Worm (Caenorhabditis elegans) whole organism, L2 larva: ENCODE results near the gene K04C2.7.
A peak's percentile ranks its signal among the peaks of the same experiment; 100 is the strongest.

ENCODE experiments used
- C34F6.9 ChIP-seq: fragments of 150-350 bp; optimal IDR thresholded peaks from 2 replicates; lab custom pipeline; 2014; ENCODE audit warnings: missing biosample characterization, missing genetic modification characterization
- F13H6.1 ChIP-seq: sonication (generic microtip); optimal IDR thresholded peaks from 2 replicates; lab custom pipeline; 2016; ENCODE audit warnings: missing genetic modification characterization, missing compliant biosample characterization
- alr-1 ChIP-seq: fragments of 150-350 bp; optimal IDR thresholded peaks from 2 replicates; lab custom pipeline; 2014; ENCODE audit warnings: missing biosample characterization, missing genetic modification characterization
- ama-1 ChIP-seq: fragments of 150-350 bp; optimal IDR thresholded peaks from 2 replicates; lab custom pipeline; 2018; ENCODE audit warnings: inconsistent platforms
- blmp-1 ChIP-seq: sonication (generic microtip); optimal IDR thresholded peaks from 2 replicates; lab custom pipeline; 2017; ENCODE audit warnings: missing genetic modification characterization, mild to moderate bottlenecking, missing compliant biosample characterization, antibody characterized with exemption, moderate library complexity; ENCODE audit not compliant: insufficient read depth
- ceh-16 ChIP-seq: fragments of 150-350 bp; optimal IDR thresholded peaks from 2 replicates; lab custom pipeline; 2014; ENCODE audit warnings: missing biosample characterization, missing genetic modification characterization
- crh-2 ChIP-seq: sonication (generic microtip); optimal IDR thresholded peaks from 2 replicates; lab custom pipeline; 2017; ENCODE audit warnings: missing biosample characterization, missing genetic modification characterization
- elt-1 ChIP-seq: fragments of 150-350 bp; optimal IDR thresholded peaks from 2 replicates; lab custom pipeline; 2014; ENCODE audit warnings: missing biosample characterization, missing genetic modification characterization
- fos-1 ChIP-seq: fragments of 150-350 bp; optimal IDR thresholded peaks from 2 replicates; lab custom pipeline; 2014; ENCODE audit warnings: missing biosample characterization, missing genetic modification characterization
- gmeb-1 ChIP-seq: fragments of 150-350 bp; optimal IDR thresholded peaks from 2 replicates; lab custom pipeline; 2014; ENCODE audit warnings: missing biosample characterization, missing genetic modification characterization
- lin-11 ChIP-seq: fragments of 150-350 bp; sonication (generic microtip); optimal IDR thresholded peaks from 2 replicates; lab custom pipeline; 2014; ENCODE audit warnings: missing biosample characterization, missing genetic modification characterization, inconsistent platforms, mixed read lengths
- lin-39 ChIP-seq: fragments of 150-350 bp; optimal IDR thresholded peaks from 2 replicates; lab custom pipeline; 2014; ENCODE audit warnings: missing biosample characterization, missing genetic modification reagents, missing genetic modification characterization
- lsy-2 ChIP-seq, 2 experiments: fragments of 150-350 bp in 1 of 2; sonication (generic microtip) in 1 of 2; optimal IDR thresholded peaks; 2 replicates each; lab custom pipeline; 2014 to 2017; ENCODE audit warnings: missing biosample characterization in 2 of 2, missing genetic modification characterization in 2 of 2
- mbf-1 ChIP-seq: sonication (generic microtip); optimal IDR thresholded peaks from 2 replicates; lab custom pipeline; 2017; ENCODE audit warnings: missing biosample characterization, missing genetic modification characterization
- mdl-1 ChIP-seq, 2 experiments: fragments of 150-350 bp in 1 of 2; sonication (generic microtip) in 1 of 2; optimal IDR thresholded peaks; 2 replicates each; lab custom pipeline; 2017; ENCODE audit warnings: missing biosample characterization in 2 of 2, missing genetic modification characterization in 2 of 2
- nhr-12 ChIP-seq: fragments of 150-350 bp; optimal IDR thresholded peaks from 2 replicates; lab custom pipeline; 2014; ENCODE audit warnings: missing biosample characterization, missing genetic modification characterization
- nhr-129 ChIP-seq: fragments of 150-350 bp; optimal IDR thresholded peaks from 2 replicates; lab custom pipeline; 2014; ENCODE audit warnings: missing biosample characterization, missing genetic modification characterization
- nhr-21 ChIP-seq: fragments of 150-350 bp; optimal IDR thresholded peaks from 2 replicates; lab custom pipeline; 2014; ENCODE audit warnings: missing biosample characterization, missing genetic modification characterization
- nhr-23 ChIP-seq: fragments of 150-350 bp; optimal IDR thresholded peaks from 2 replicates; lab custom pipeline; 2014; ENCODE audit warnings: missing biosample characterization, missing genetic modification reagents, missing genetic modification characterization
- nhr-237 ChIP-seq: fragments of 150-350 bp; optimal IDR thresholded peaks from 2 replicates; lab custom pipeline; 2014; ENCODE audit warnings: missing biosample characterization, missing genetic modification characterization
- nhr-25 ChIP-seq: fragments of 150-350 bp; sonication (generic microtip); optimal IDR thresholded peaks from 3 replicates; lab custom pipeline; 2014; ENCODE audit warnings: missing biosample characterization, missing genetic modification characterization
- nhr-6 ChIP-seq: fragments of 150-350 bp; optimal IDR thresholded peaks from 2 replicates; lab custom pipeline; 2014; ENCODE audit warnings: missing biosample characterization, missing genetic modification characterization
- nhr-77 ChIP-seq: fragments of 150-350 bp; optimal IDR thresholded peaks from 2 replicates; lab custom pipeline; 2014; ENCODE audit warnings: missing biosample characterization, missing genetic modification characterization
- sem-4 ChIP-seq: fragments of 150-350 bp; optimal IDR thresholded peaks from 2 replicates; lab custom pipeline; 2014; ENCODE audit warnings: missing biosample characterization, missing genetic modification reagents, missing genetic modification characterization
- skn-1 ChIP-seq: sonication (generic microtip); optimal IDR thresholded peaks from 2 replicates; lab custom pipeline; 2017; ENCODE audit warnings: missing biosample characterization, missing genetic modification characterization
- sma-3 ChIP-seq: sonication (generic microtip); optimal IDR thresholded peaks from 2 replicates; lab custom pipeline; 2016; ENCODE audit warnings: missing genetic modification reagents, missing genetic modification characterization, missing compliant biosample characterization
- sma-9 ChIP-seq, 2 experiments: fragments of 150-350 bp in 1 of 2; sonication (generic microtip) in 1 of 2; optimal IDR thresholded peaks; 2 replicates each; lab custom pipeline; 2014 to 2016; ENCODE audit warnings: missing genetic modification characterization in 2 of 2, mild to moderate bottlenecking in 1 of 2, missing biosample characterization in 1 of 2, missing compliant biosample characterization in 1 of 2, missing genetic modification reagents in 1 of 2, moderate library complexity in 1 of 2
- unc-39 ChIP-seq: fragments of 150-350 bp; optimal IDR thresholded peaks from 2 replicates; lab custom pipeline; 2014; ENCODE audit warnings: missing biosample characterization, missing genetic modification characterization
- unc-55 ChIP-seq: fragments of 150-350 bp; sonication (generic microtip); optimal IDR thresholded peaks from 3 replicates; lab custom pipeline; 2014; ENCODE audit warnings: missing biosample characterization, missing genetic modification reagents, missing genetic modification characterization
- unc-62 ChIP-seq: fragments of 150-350 bp; optimal IDR thresholded peaks from 2 replicates; lab custom pipeline; 2014; ENCODE audit warnings: missing biosample characterization, missing genetic modification reagents, missing genetic modification characterization
- ztf-11 ChIP-seq: sonication (generic microtip); optimal IDR thresholded peaks from 2 replicates; lab custom pipeline; 2017; ENCODE audit warnings: missing biosample characterization, missing genetic modification characterization

K04C2.7 gene

ce11 chrIII:6904468-6904867, 23.6 kb downstream of the K04C2.7 start:
- TF ChIP-seq lsy-2 (tag; optimal IDR thresholded peaks at IDR 0.05; lab: Kevin White, UChicago) (peak in 1 of 2 experiments; percentile 26), unc-62 (GFP tag; lab: Kevin White, UChicago) (no peak)
- TF ChIP-seq, all 48 proteins: peak for 1

ce11 chrIII:6906409-6906808, 25.5 kb downstream of the K04C2.7 start, which contains the start of gene T07E3.2:
T07E3.2 (plus strand) TSS chrIII:6906709.
- no peak for TF ChIP-seq lsy-2 (tag; optimal IDR thresholded peaks at IDR 0.05; lab: Kevin White, UChicago)
- TF ChIP-seq alr-1 (tag; lab: Kevin White, UChicago) = no peak
- no peak for TF ChIP-seq blmp-1 (tag; lab: Kevin White, UChicago)
- no peak for TF ChIP-seq nhr-129 (tag; lab: Kevin White, UChicago)
- no peak for TF ChIP-seq fos-1 (tag; lab: Kevin White, UChicago)
- TF ChIP-seq nhr-23 (tag; lab: Kevin White, UChicago) = no peak
- TF ChIP-seq ama-1 = no peak
- no peak for TF ChIP-seq ceh-16
- no peak for TF ChIP-seq C34F6.9 (tag; lab: Kevin White, UChicago)
- no peak for TF ChIP-seq crh-2

- TF ChIP-seq F13H6.1 (tag; lab: Kevin White, UChicago) = no peak
- no peak for TF ChIP-seq C34F6.9 (tag; lab: Kevin White, UChicago)
- TF ChIP-seq skn-1 = no peak
- no peak for TF ChIP-seq alr-1 (tag; lab: Kevin White, UChicago)
- no peak for TF ChIP-seq nhr-237 (tag; lab: Kevin White, UChicago)
- TF ChIP-seq lin-39 (tag; lab: Kevin White, UChicago) = no peak
- no peak for TF ChIP-seq nhr-6 (tag; lab: Kevin White, UChicago)
- no peak for TF ChIP-seq nhr-23 (tag; lab: Kevin White, UChicago)
- TF ChIP-seq blmp-1 (tag; lab: Kevin White, UChicago) = no peak
- no peak for TF ChIP-seq unc-39 (tag; lab: Kevin White, UChicago)
- no peak for TF ChIP-seq fos-1 (tag; lab: Kevin White, UChicago)
- TF ChIP-seq nhr-77 (tag; lab: Kevin White, UChicago) = no peak
- TF ChIP-seq mbf-1 (tag; lab: Kevin White, UChicago) = no peak
- no peak for TF ChIP-seq ztf-11
- TF ChIP-seq nhr-25 (tag; lab: Kevin White, UChicago) = no peak
- no peak for TF ChIP-seq nhr-21
- TF ChIP-seq sma-3 = no peak
These were observed 31.5 kb downstream of the K04C2.7 start, which contains the start of gene pdf-1 for ce11 chrIII:6912381-6912780. pdf-1 (minus strand) TSS chrIII:6912481.

ce11 chrIII:6914840-6915239, 33.9 kb downstream of the K04C2.7 start:
- peak in 1 of 2 experiments; percentile 2 for TF ChIP-seq lsy-2 (tag; optimal IDR thresholded peaks at IDR 0.05; lab: Kevin White, UChicago)
- TF ChIP-seq mdl-1 (tag; optimal IDR thresholded peaks at IDR 0.05; lab: Kevin White, UChicago) = no peak
- TF ChIP-seq, all 48 proteins: peak for 1

ce11 chrIII:6928725-6929124, 47.8 kb downstream of the K04C2.7 start, which contains the start of gene flap-1:
flap-1 (minus strand) TSS chrIII:6928825.
- TF ChIP-seq unc-39 (tag; lab: Kevin White, UChicago) (no peak), elt-1 (no peak), nhr-23 (tag; lab: Kevin White, UChicago) (no peak), C34F6.9 (tag; lab: Kevin White, UChicago) (no peak), mbf-1 (tag; lab: Kevin White, UChicago) (no peak), lin-11 (no peak), blmp-1 (tag; lab: Kevin White, UChicago) (no peak), unc-55 (GFP tag; lab: Kevin White, UChicago) (no peak), sem-4 (tag; lab: Kevin White, UChicago) (no peak), gmeb-1 (tag; lab: Kevin White, UChicago) (no peak), ztf-11 (no peak), nhr-77 (tag; lab: Kevin White, UChicago) (no peak), sma-9 (GFP tag; optimal IDR thresholded peaks at IDR 0.05; lab: Kevin White, UChicago) (no peak), sma-9 (tag; optimal IDR thresholded peaks at IDR 0.05; lab: Kevin White, UChicago) (no peak), nhr-12 (tag; lab: Kevin White, UChicago) (no peak)
